Worm (Caenorhabditis elegans) whole organism, L3 larva: Measurements from ENCODE around the gene C01G10.18.

Experiments
- ZK546.5 ChIP-seq: sonication (generic microtip); optimal IDR thresholded peaks from 2 replicates; lab custom pipeline; 2017; ENCODE audit warnings: missing biosample characterization, missing genetic modification characterization
- aly-2 ChIP-seq: fragments of 150-350 bp; optimal IDR thresholded peaks from 2 replicates; lab custom pipeline; 2014; ENCODE audit warnings: missing biosample characterization, missing genetic modification characterization
- ama-1 ChIP-seq: fragments of 150-350 bp; optimal IDR thresholded peaks from 2 replicates; lab custom pipeline; 2018
- ceh-28 ChIP-seq: fragments of 150-350 bp; optimal IDR thresholded peaks from 2 replicates; lab custom pipeline; 2014; ENCODE audit warnings: missing biosample characterization, missing genetic modification reagents, missing genetic modification characterization
- ceh-82 ChIP-seq: fragments of 150-350 bp; optimal IDR thresholded peaks from 2 replicates; lab custom pipeline; 2014; ENCODE audit warnings: missing biosample characterization, missing genetic modification characterization
- ceh-9 ChIP-seq: sonication (generic microtip); optimal IDR thresholded peaks from 2 replicates; lab custom pipeline; 2018; ENCODE audit warnings: missing biosample characterization, missing genetic modification characterization
- daf-12 ChIP-seq: fragments of 150-350 bp; optimal IDR thresholded peaks from 2 replicates; lab custom pipeline; 2014; ENCODE audit warnings: missing biosample characterization, missing genetic modification reagents, missing genetic modification characterization
- egl-27 ChIP-seq: sonication (generic microtip); optimal IDR thresholded peaks from 4 replicates; lab custom pipeline; 2017; ENCODE audit warnings: missing biosample characterization, missing genetic modification reagents, missing genetic modification characterization
- egl-5 ChIP-seq: fragments of 150-350 bp; optimal IDR thresholded peaks from 2 replicates; lab custom pipeline; 2017; ENCODE audit warnings: missing biosample characterization, missing genetic modification reagents, missing genetic modification characterization, inconsistent platforms
- elt-1 ChIP-seq: fragments of 150-350 bp; optimal IDR thresholded peaks from 2 replicates; lab custom pipeline; 2014; ENCODE audit warnings: missing biosample characterization, missing genetic modification characterization
- elt-2 ChIP-seq: sonication (generic microtip); optimal IDR thresholded peaks from 2 replicates; lab custom pipeline; 2016; ENCODE audit warnings: missing genetic modification reagents, mild to moderate bottlenecking, missing genetic modification characterization, missing compliant biosample characterization
- eor-1 ChIP-seq, 2 experiments: fragments of 150-350 bp; optimal IDR thresholded peaks; 2 replicates each; lab custom pipeline; 2014 to 2018; ENCODE audit warnings: missing biosample characterization in 2 of 2, missing genetic modification characterization in 2 of 2
- fkh-10 ChIP-seq: sonication (generic microtip); optimal IDR thresholded peaks from 2 replicates; lab custom pipeline; 2017; ENCODE audit warnings: missing biosample characterization, missing genetic modification reagents, missing genetic modification characterization
- fkh-2 ChIP-seq: fragments of 150-350 bp; optimal IDR thresholded peaks from 2 replicates; lab custom pipeline; 2014; ENCODE audit warnings: missing biosample characterization, missing genetic modification reagents, missing genetic modification characterization
- fos-1 ChIP-seq: fragments of 150-350 bp; optimal IDR thresholded peaks from 2 replicates; lab custom pipeline; 2014; ENCODE audit warnings: missing biosample characterization, missing genetic modification characterization
- hmg-11 ChIP-seq: sonication (generic microtip); optimal IDR thresholded peaks from 2 replicates; lab custom pipeline; 2016; ENCODE audit warnings: missing genetic modification characterization, missing compliant biosample characterization
- jun-1 ChIP-seq: fragments of 150-350 bp; optimal IDR thresholded peaks from 2 replicates; lab custom pipeline; 2014; ENCODE audit warnings: missing biosample characterization, missing genetic modification reagents, missing genetic modification characterization
- lin-15B ChIP-seq: fragments of 150-350 bp; optimal IDR thresholded peaks from 2 replicates; lab custom pipeline; 2014; ENCODE audit warnings: missing biosample characterization, missing genetic modification characterization
- lin-39 ChIP-seq: fragments of 150-350 bp; optimal IDR thresholded peaks from 2 replicates; lab custom pipeline; 2018; ENCODE audit warnings: missing biosample characterization, missing genetic modification reagents, missing genetic modification characterization
- lsy-12 ChIP-seq: sonication (generic microtip); optimal IDR thresholded peaks from 2 replicates; lab custom pipeline; 2016; ENCODE audit warnings: mild to moderate bottlenecking, missing genetic modification characterization, missing compliant biosample characterization
- mdl-1 ChIP-seq: fragments of 150-350 bp; optimal IDR thresholded peaks from 2 replicates; lab custom pipeline; 2014; ENCODE audit warnings: missing biosample characterization, missing genetic modification characterization
- mml-1 ChIP-seq: fragments of 150-350 bp; sonication (generic microtip); optimal IDR thresholded peaks from 3 replicates; lab custom pipeline; 2014; ENCODE audit warnings: missing biosample characterization, missing genetic modification characterization
- nfya-1 ChIP-seq: sonication (generic microtip); optimal IDR thresholded peaks from 2 replicates; lab custom pipeline; 2017; ENCODE audit warnings: missing genetic modification characterization, mild to moderate bottlenecking, missing compliant biosample characterization, antibody characterized with exemption, moderate library complexity; ENCODE audit not compliant: insufficient read depth
- nhr-11 ChIP-seq: fragments of 150-350 bp; optimal IDR thresholded peaks from 2 replicates; lab custom pipeline; 2014; ENCODE audit warnings: missing biosample characterization, missing genetic modification characterization
- nhr-12 ChIP-seq: fragments of 150-350 bp; optimal IDR thresholded peaks from 2 replicates; lab custom pipeline; 2014; ENCODE audit warnings: missing biosample characterization, missing genetic modification characterization
- nhr-23 ChIP-seq: fragments of 150-350 bp; optimal IDR thresholded peaks from 2 replicates; lab custom pipeline; 2014; ENCODE audit warnings: missing biosample characterization, missing genetic modification reagents, missing genetic modification characterization
- nhr-25 ChIP-seq: sonication (generic microtip); optimal IDR thresholded peaks from 2 replicates; lab custom pipeline; 2017; ENCODE audit warnings: missing biosample characterization, missing genetic modification characterization
- nhr-28 ChIP-seq: fragments of 150-350 bp; optimal IDR thresholded peaks from 2 replicates; lab custom pipeline; 2014; ENCODE audit warnings: missing biosample characterization, missing genetic modification characterization
- nhr-67 ChIP-seq: fragments of 150-350 bp; optimal IDR thresholded peaks from 2 replicates; lab custom pipeline; 2014; ENCODE audit warnings: missing biosample characterization, missing genetic modification characterization
- nhr-76 ChIP-seq: fragments of 150-350 bp; sonication (generic microtip); optimal IDR thresholded peaks from 5 replicates; lab custom pipeline; 2014; ENCODE audit warnings: missing biosample characterization, missing genetic modification characterization
- pha-4 ChIP-seq: fragments of 150-350 bp; optimal IDR thresholded peaks from 2 replicates; lab custom pipeline; 2014; ENCODE audit warnings: missing biosample characterization, missing genetic modification reagents, missing genetic modification characterization
- pqm-1 ChIP-seq: fragments of 150-350 bp; optimal IDR thresholded peaks from 2 replicates; lab custom pipeline; 2017; ENCODE audit warnings: missing biosample characterization, missing genetic modification characterization, inconsistent platforms
- sea-2 ChIP-seq: fragments of 150-350 bp; sonication (generic microtip); optimal IDR thresholded peaks from 4 replicates; lab custom pipeline; 2014; ENCODE audit warnings: missing biosample characterization, missing genetic modification reagents, missing genetic modification characterization
- skn-1 ChIP-seq: fragments of 150-350 bp; optimal IDR thresholded peaks from 2 replicates; lab custom pipeline; 2014; ENCODE audit warnings: missing biosample characterization, missing genetic modification characterization
- snpc-4 ChIP-seq: fragments of 150-350 bp; optimal IDR thresholded peaks from 2 replicates; lab custom pipeline; 2014; ENCODE audit warnings: missing biosample characterization, missing genetic modification characterization
- tbx-2 ChIP-seq: sonication (generic microtip); optimal IDR thresholded peaks from 2 replicates; lab custom pipeline; 2016; ENCODE audit warnings: mild to moderate bottlenecking, missing genetic modification characterization, missing compliant biosample characterization
- unc-62 ChIP-seq: fragments of 150-350 bp; sonication (generic microtip); optimal IDR thresholded peaks from 4 replicates; lab custom pipeline; 2014; ENCODE audit warnings: missing biosample characterization, missing genetic modification reagents, missing genetic modification characterization
- zag-1 ChIP-seq: fragments of 150-350 bp; optimal IDR thresholded peaks from 2 replicates; lab custom pipeline; 2014; ENCODE audit warnings: missing biosample characterization, missing genetic modification characterization
- ztf-11 ChIP-seq: fragments of 150-350 bp; optimal IDR thresholded peaks from 2 replicates; lab custom pipeline; 2014; ENCODE audit warnings: missing biosample characterization, missing genetic modification characterization
- ztf-4 ChIP-seq: fragments of 150-350 bp; optimal IDR thresholded peaks from 2 replicates; lab custom pipeline; 2014; ENCODE audit warnings: missing biosample characterization, missing genetic modification characterization

The C01G10.18 gene

ce11 chrV:15094749-15095148 is 6.2 kb upstream of the C01G10.18 start, which contains the start of gene srx-78:
Gene srx-78 (plus strand): TSS chrV:15095049.
- no peak for TF ChIP-seq elt-2 (tag; lab: Kevin White, UChicago)
- no peak for TF ChIP-seq jun-1 (tag; lab: Kevin White, UChicago)
- no peak for TF ChIP-seq nhr-76
- TF ChIP-seq aly-2 (tag; lab: Kevin White, UChicago), result no peak
- TF ChIP-seq sea-2 (GFP tag; lab: Kevin White, UChicago), result no peak
- TF ChIP-seq elt-1, result no peak
- TF ChIP-seq ZK546.5 (tag; lab: Kevin White, UChicago), result no peak
- no peak for TF ChIP-seq nfya-1
- TF ChIP-seq pqm-1 (tag; lab: Kevin White, UChicago), result no peak
- TF ChIP-seq fkh-10 (GFP tag; lab: Kevin White, UChicago), result no peak
- no peak for TF ChIP-seq skn-1
- TF ChIP-seq snpc-4, result no peak
- TF ChIP-seq nhr-67, result no peak
- TF ChIP-seq nhr-12, result no peak
- TF ChIP-seq fkh-2 (tag; lab: Kevin White, UChicago), result no peak

- no peak for TF ChIP-seq ama-1 (lab: Kevin White, UChicago)
- TF ChIP-seq pha-4 (tag; lab: Kevin White, UChicago), result peak; percentile 77
- TF ChIP-seq jun-1 (tag; lab: Kevin White, UChicago), result no peak
- TF ChIP-seq nhr-11 (tag; lab: Kevin White, UChicago), result no peak
These were observed 4.2 kb upstream of the C01G10.18 start, which contains the start of gene txt-12 for ce11 chrV:15092666-15093065. Gene txt-12 (plus strand): TSS chrV:15092966.

- TF ChIP-seq nhr-11 (tag; lab: Kevin White, UChicago), result no peak
- no peak for TF ChIP-seq unc-62
- no peak for TF ChIP-seq mml-1 (tag; lab: Kevin White, UChicago)
- TF ChIP-seq fkh-2 (tag; lab: Kevin White, UChicago), result no peak
These were observed 1.9 kb upstream of the C01G10.18 start, which contains the start of gene C01G10.17 for ce11 chrV:15090457-15090856. Gene C01G10.17 (plus strand): TSS chrV:15090757.

- TF ChIP-seq lsy-12 (tag; lab: Kevin White, UChicago) (no peak), nfya-1 (no peak)
- TF ChIP-seq, all 47 proteins: peak for 0
These were observed 925 bp upstream of the C01G10.18 start, which contains the start of the genes C01G10.5 and C01G10.4 for ce11 chrV:15089438-15089837. Gene C01G10.5 (minus strand): TSS chrV:15089538. Gene C01G10.4 (plus strand): TSS chrV:15089740.

- TF ChIP-seq pha-4 (tag; lab: Kevin White, UChicago) (peak; percentile 27), fkh-2 (tag; lab: Kevin White, UChicago) (no peak)
- TF ChIP-seq, all 47 proteins: peak for 1
These were observed 1.3 kb downstream of the C01G10.18 start, which contains the start of the genes C01G10.15 and C01G10.6 for ce11 chrV:15087207-15087706. Gene C01G10.15 (minus strand): TSS chrV:15087307. Gene C01G10.6 (plus strand): TSS chrV:15087656.

ce11 chrV:15085335-15085800 is 3.1 kb downstream of the C01G10.18 start, which contains the start of the genes ahsa-1 and C01G10.7:
Gene ahsa-1 (minus strand): TSS chrV:15085385.
Gene C01G10.7 (plus strand): TSS chrV:15085747.
- peak; percentile 68 for TF ChIP-seq ceh-82 (tag; lab: Kevin White, UChicago)
- TF ChIP-seq lsy-12 (tag; lab: Kevin White, UChicago), result peak; percentile 85
- no peak for TF ChIP-seq fkh-2 (tag; lab: Kevin White, UChicago)
- no peak for TF ChIP-seq nhr-12
- peak; percentile 89 for TF ChIP-seq nfya-1
- no peak for TF ChIP-seq nhr-28
- TF ChIP-seq pqm-1 (tag; lab: Kevin White, UChicago), result peak; percentile 82
- TF ChIP-seq ZK546.5 (tag; lab: Kevin White, UChicago), result no peak
- peak; percentile 92 for TF ChIP-seq fkh-10 (GFP tag; lab: Kevin White, UChicago)
- TF ChIP-seq ztf-11 (tag; lab: Kevin White, UChicago), result no peak
- peak; percentile 15 for TF ChIP-seq skn-1
- no peak for TF ChIP-seq nhr-67
- no peak for TF ChIP-seq zag-1 (tag; lab: Kevin White, UChicago)
- TF ChIP-seq egl-27 (tag; lab: Kevin White, UChicago), result peak; percentile 13
- peak; percentile 77 for TF ChIP-seq ceh-28 (tag; lab: Kevin White, UChicago)
- TF ChIP-seq snpc-4, result peak; percentile 87
- TF ChIP-seq daf-12 (tag; lab: Kevin White, UChicago), result no peak
- TF ChIP-seq nhr-25 (tag; lab: Kevin White, UChicago), result peak; percentile 86
- no peak for TF ChIP-seq ceh-9 (tag; lab: Kevin White, UChicago)
- no peak for TF ChIP-seq fos-1 (tag; lab: Kevin White, UChicago)
- peak; percentile 37 for TF ChIP-seq tbx-2 (tag; lab: Kevin White, UChicago)
- TF ChIP-seq hmg-11 (tag; lab: Kevin White, UChicago), result peak; percentile 83
- no peak for TF ChIP-seq nhr-23 (tag; lab: Kevin White, UChicago)
- TF ChIP-seq egl-5, result peak; percentile 87
- peak; percentile 58 for TF ChIP-seq jun-1 (tag; lab: Kevin White, UChicago)
- peak; percentile 0 for TF ChIP-seq nhr-76
- TF ChIP-seq ama-1 (lab: Kevin White, UChicago), result no peak
- no peak for TF ChIP-seq ztf-4 (tag; lab: Kevin White, UChicago)
- peak; percentile 11 for TF ChIP-seq nhr-11 (tag; lab: Kevin White, UChicago)
- no peak for TF ChIP-seq elt-1
- TF ChIP-seq mdl-1, result no peak
- TF ChIP-seq eor-1 (tag; optimal IDR thresholded peaks at IDR 0.05; lab: Kevin White, UChicago), result peak in 1 of 2 experiments; percentile 45
- TF ChIP-seq lin-39, result peak; percentile 75
- peak; percentile 99 for TF ChIP-seq lin-15B (tag; lab: Kevin White, UChicago)
